Worm (Caenorhabditis elegans) whole organism, young adult: ENCODE measurements around the gene ram-5.

Source experiments
- B0336.3 ChIP-seq: fragments of 200-800 bp; sonication (Bioruptor generic); IDR thresholded peaks from 2 replicates; pipeline ENCODE4 v1.3.6; 2022; ENCODE audit warnings: missing genetic modification characterization, missing compliant biosample characterization
- F22D6.2 ChIP-seq: sonication (generic microtip); optimal IDR thresholded peaks from 2 replicates; lab custom pipeline; 2016; ENCODE audit warnings: mild to moderate bottlenecking, missing genetic modification characterization, missing compliant biosample characterization
- F23B12.7 ChIP-seq: sonication (generic microtip); optimal IDR thresholded peaks from 2 replicates; lab custom pipeline; 2017; ENCODE audit warnings: missing genetic modification characterization, mild to moderate bottlenecking, missing compliant biosample characterization, antibody characterized with exemption, moderate library complexity; ENCODE audit not compliant: insufficient read depth
- F52B5.7 ChIP-seq: sonication (generic microtip); optimal IDR thresholded peaks from 2 replicates; lab custom pipeline; 2016; ENCODE audit warnings: mild to moderate bottlenecking, missing genetic modification characterization, missing compliant biosample characterization
- K12H6.12 ChIP-seq: fragments of 200-800 bp; sonication (Bioruptor generic); optimal IDR thresholded peaks from 2 replicates; lab custom pipeline; 2018; ENCODE audit warnings: mild to moderate bottlenecking, missing genetic modification characterization, missing compliant biosample characterization
- akir-1 ChIP-seq: fragments of 200-800 bp; sonication (Bioruptor generic); optimal IDR thresholded peaks from 2 replicates; lab custom pipeline; 2018; ENCODE audit warnings: mild to moderate bottlenecking, missing genetic modification characterization, moderate library complexity, missing compliant biosample characterization
- aptf-3 ChIP-seq: fragments of 200-800 bp; sonication (Bioruptor generic); IDR thresholded peaks from 2 replicates; pipeline ENCODE4 v1.3.6; 2022; ENCODE audit warnings: missing genetic modification characterization, missing compliant biosample characterization
- atf-7 ChIP-seq: sonication (generic microtip); optimal IDR thresholded peaks from 2 replicates; lab custom pipeline; 2017; ENCODE audit warnings: mild to moderate bottlenecking, missing genetic modification characterization, missing compliant biosample characterization
- attf-5 ChIP-seq: fragments of 200-800 bp; sonication (Bioruptor generic); optimal IDR thresholded peaks from 2 replicates; lab custom pipeline; 2018; ENCODE audit warnings: mild to moderate bottlenecking, missing genetic modification characterization, missing compliant biosample characterization
- cebp-1 ChIP-seq, 2 experiments: fragments of 200-800 bp in 1 of 2; sonication (Bioruptor generic) in 1 of 2; sonication (generic microtip) in 1 of 2; IDR thresholded peaks in 1 of 2; optimal IDR thresholded peaks in 1 of 2; 2 replicates each; pipeline versions ENCODE4 v1.3.6 to Lab custom; 2017 to 2022; ENCODE audit warnings: missing compliant biosample characterization in 2 of 2, missing genetic modification characterization in 2 of 2, mild to moderate bottlenecking in 1 of 2, missing genetic modification reagents in 1 of 2, moderate library complexity in 1 of 2
- cebp-2 ChIP-seq: fragments of 200-800 bp; sonication (Bioruptor generic); IDR thresholded peaks from 2 replicates; pipeline ENCODE4 v1.3.6; 2022; ENCODE audit warnings: missing genetic modification characterization, missing compliant biosample characterization
- ceh-79 ChIP-seq: sonication (generic microtip); optimal IDR thresholded peaks from 2 replicates; lab custom pipeline; 2017; ENCODE audit warnings: mild to moderate bottlenecking, missing genetic modification characterization, missing compliant biosample characterization
- ceh-91 ChIP-seq: fragments of 200-800 bp; sonication (Bioruptor generic); IDR thresholded peaks from 2 replicates; pipeline ENCODE4 v1.3.6; 2022; ENCODE audit warnings: missing genetic modification reagents, missing genetic modification characterization, missing compliant biosample characterization
- egl-44 ChIP-seq: fragments of 200-800 bp; sonication (Bioruptor generic); IDR thresholded peaks from 2 replicates; pipeline ENCODE4 v1.3.6; 2022; ENCODE audit warnings: missing genetic modification reagents, missing genetic modification characterization, missing compliant biosample characterization
- ets-4 ChIP-seq: fragments of 200-800 bp; sonication (Bioruptor generic); optimal IDR thresholded peaks from 2 replicates; lab custom pipeline; 2018; ENCODE audit warnings: mild to moderate bottlenecking, missing genetic modification characterization, missing compliant biosample characterization
- hlh-26 ChIP-seq: fragments of 200-800 bp; sonication (Bioruptor generic); conservative IDR thresholded peaks from 2 replicates; pipeline ENCODE4 v1.3.6; 2022; ENCODE audit warnings: missing genetic modification reagents, missing genetic modification characterization, missing compliant biosample characterization
- let-526 ChIP-seq: fragments of 200-800 bp; sonication (Bioruptor generic); IDR thresholded peaks from 2 replicates; pipeline ENCODE4 v1.3.6; 2022; ENCODE audit warnings: missing genetic modification reagents, missing genetic modification characterization, missing compliant biosample characterization
- let-607 ChIP-seq, 2 experiments: fragments of 200-800 bp in 1 of 2; sonication (Bioruptor generic) in 1 of 2; sonication (generic microtip) in 1 of 2; optimal IDR thresholded peaks; 2 replicates each; lab custom pipeline; 2016 to 2018; ENCODE audit warnings: mild to moderate bottlenecking in 2 of 2, missing compliant biosample characterization in 2 of 2, missing genetic modification characterization in 2 of 2, moderate library complexity in 2 of 2, missing genotype in 1 of 2
- madf-10 ChIP-seq: sonication (generic microtip); optimal IDR thresholded peaks from 2 replicates; lab custom pipeline; 2016; ENCODE audit warnings: mild to moderate bottlenecking, missing genetic modification characterization, missing compliant biosample characterization
- madf-3 ChIP-seq: fragments of 200-800 bp; sonication (Bioruptor generic); IDR thresholded peaks from 2 replicates; pipeline ENCODE4 v1.3.6; 2022; ENCODE audit warnings: missing genetic modification reagents, missing genetic modification characterization, missing compliant biosample characterization
- nhr-179 ChIP-seq: sonication (generic microtip); optimal IDR thresholded peaks from 2 replicates; lab custom pipeline; 2016; ENCODE audit warnings: mild to moderate bottlenecking, missing genetic modification characterization, missing compliant biosample characterization
- nhr-80 ChIP-seq: sonication (generic microtip); optimal IDR thresholded peaks from 2 replicates; lab custom pipeline; 2016; ENCODE audit warnings: missing genetic modification characterization, missing compliant biosample characterization
- nhr-90 ChIP-seq: sonication (generic microtip); optimal IDR thresholded peaks from 2 replicates; lab custom pipeline; 2016; ENCODE audit warnings: missing genotype, mild to moderate bottlenecking, missing genetic modification characterization, missing compliant biosample characterization
- pha-4 ChIP-seq: fragments of 150-350 bp; sonication (generic microtip); optimal IDR thresholded peaks from 2 replicates; lab custom pipeline; 2014; ENCODE audit warnings: missing biosample characterization, missing genetic modification reagents, missing genetic modification characterization
- rcor-1 ChIP-seq: fragments of 200-800 bp; sonication (Bioruptor generic); IDR thresholded peaks from 2 replicates; pipeline ENCODE4 v1.3.6; 2022; ENCODE audit warnings: missing genetic modification reagents, missing genetic modification characterization, missing compliant biosample characterization
- repo-1 ChIP-seq: sonication (generic microtip); optimal IDR thresholded peaks from 2 replicates; lab custom pipeline; 2017; ENCODE audit warnings: mild to moderate bottlenecking, missing genetic modification characterization, missing compliant biosample characterization
- snpc-1.1 ChIP-seq: sonication (generic microtip); optimal IDR thresholded peaks from 2 replicates; lab custom pipeline; 2017; ENCODE audit warnings: missing genetic modification characterization, mild to moderate bottlenecking, missing compliant biosample characterization, antibody characterized with exemption, moderate library complexity, missing genotype, missing genetic modification reagents; ENCODE audit not compliant: insufficient read depth
- snpc-4 ChIP-seq, 5 experiments: fragments of 150-350 bp in 1 of 5; sonication (generic microtip) in 4 of 5; optimal IDR thresholded peaks; 2 replicates each; lab custom pipeline; 2014 to 2018; ENCODE audit warnings: missing genetic modification characterization in 5 of 5, missing biosample characterization in 3 of 5, antibody characterized with exemption in 2 of 5, mild to moderate bottlenecking in 2 of 5, missing compliant biosample characterization in 2 of 5, missing genotype in 2 of 5, moderate library complexity in 2 of 5, missing genetic modification reagents in 1 of 5
- tbp1 ChIP-seq: fragments of 200-800 bp; sonication (Bioruptor generic); optimal IDR thresholded peaks from 2 replicates; lab custom pipeline; 2018; ENCODE audit warnings: mild to moderate bottlenecking, missing genetic modification characterization, missing compliant biosample characterization
- ztf-22 ChIP-seq: fragments of 200-800 bp; sonication (Bioruptor generic); optimal IDR thresholded peaks from 2 replicates; lab custom pipeline; 2018; ENCODE audit warnings: mild to moderate bottlenecking, missing genetic modification characterization, moderate library complexity, missing compliant biosample characterization
- ztf-28 ChIP-seq: fragments of 200-800 bp; sonication (Bioruptor generic); IDR thresholded peaks from 2 replicates; pipeline ENCODE4 v1.3.6; 2022; ENCODE audit warnings: missing genetic modification reagents, missing genetic modification characterization, missing compliant biosample characterization

Gene ram-5

DNA sequence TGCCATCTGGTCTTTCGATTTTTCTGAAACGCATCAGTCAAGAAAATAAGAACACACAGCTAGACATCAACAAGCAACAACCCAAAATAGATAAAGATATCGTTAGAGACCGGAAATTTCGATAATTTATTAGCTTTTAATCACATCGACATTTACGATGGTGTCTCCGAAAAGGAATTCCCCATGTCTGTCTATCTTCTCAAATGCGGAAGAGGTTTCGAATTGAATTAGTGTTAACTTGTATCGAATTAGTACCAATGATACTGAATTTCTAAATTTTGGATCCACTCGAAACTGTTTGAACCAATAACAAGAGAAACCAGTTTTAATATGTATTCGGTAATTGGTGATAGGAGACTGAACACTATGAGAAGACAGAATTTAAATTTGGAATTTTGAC is 15.4 kb upstream of the ram-5 start:
- no peak for TF ChIP-seq ceh-79 (tag; lab: Kevin White, UChicago)
- TF ChIP-seq nhr-179 (tag; lab: Kevin White, UChicago), result no peak
- TF ChIP-seq ceh-91 (GFP tag; lab: Robert Waterston, UW), result no peak

- TF ChIP-seq nhr-90 (tag; lab: Kevin White, UChicago) (no peak), akir-1 (GFP tag; lab: Kevin White, UChicago) (no peak), nhr-80 (tag; lab: Kevin White, UChicago) (peak; percentile 34), snpc-1.1 (tag; lab: Kevin White, UChicago) (no peak)
Observed at ce11 chrX:14535913-14536312, 14.0 kb upstream of the ram-5 start.

DNA sequence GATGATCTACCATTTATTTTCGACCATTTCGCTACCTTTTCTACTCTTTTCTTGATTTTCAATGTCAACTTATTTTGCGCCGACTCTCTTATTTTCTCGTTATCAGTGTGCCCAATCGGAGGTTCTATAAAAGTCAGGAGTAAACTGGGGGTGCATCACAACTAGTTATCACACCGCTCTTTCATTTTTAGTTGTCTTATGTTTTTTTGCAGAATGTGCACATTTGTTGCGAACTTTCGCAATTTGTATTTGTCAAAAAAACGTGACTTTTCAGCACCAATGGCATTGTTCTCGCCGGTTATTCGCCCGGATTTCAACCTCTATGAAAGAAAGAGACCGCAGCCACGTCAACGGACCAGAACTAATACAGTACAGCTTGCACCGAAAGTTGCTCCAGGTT is 12.3 kb upstream of the ram-5 start:
- no peak for TF ChIP-seq repo-1 (tag; lab: Kevin White, UChicago)
- no peak for TF ChIP-seq hlh-26 (GFP tag; lab: Robert Waterston, UW)
- peak; percentile 38 for TF ChIP-seq nhr-80 (tag; lab: Kevin White, UChicago)
- TF ChIP-seq cebp-1 (GFP tag; IDR thresholded peaks at IDR 0.05; lab: Robert Waterston, UW), result peak; percentile 35; the same call in 1 of the 2 replicates
- peak; percentile 57 for TF ChIP-seq cebp-1 (tag; optimal IDR thresholded peaks at IDR 0.05; lab: Kevin White, UChicago)
- no peak for TF ChIP-seq rcor-1 (GFP tag; lab: Robert Waterston, UW)
- no peak for TF ChIP-seq F52B5.7

DNA sequence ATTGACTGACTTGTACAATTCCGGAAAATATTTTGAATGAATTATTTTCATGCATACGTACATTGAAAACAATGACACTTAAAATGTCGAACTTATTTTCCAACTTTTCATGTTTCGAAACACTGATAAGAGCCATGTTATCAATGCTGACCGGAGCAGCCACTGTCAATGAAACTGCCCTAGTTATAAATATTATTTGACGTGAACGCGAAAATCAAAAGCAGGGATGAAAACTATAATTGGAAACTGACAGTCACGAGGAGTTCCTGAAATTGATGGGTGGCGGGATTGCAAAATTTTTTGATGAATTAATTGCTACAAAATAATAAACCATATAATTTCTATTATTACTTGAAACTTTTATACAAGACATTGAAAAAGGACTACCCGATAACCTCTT is 10.5 kb upstream of the ram-5 start:
- TF ChIP-seq cebp-1 (GFP tag; IDR thresholded peaks at IDR 0.05; lab: Robert Waterston, UW), result peak; percentile 16; the same call in 1 of the 2 replicates
- no peak for TF ChIP-seq cebp-1 (tag; optimal IDR thresholded peaks at IDR 0.05; lab: Kevin White, UChicago)
- 0 out of 2 replicates have a peak, but pooled peaks have one; percentile 20 for TF ChIP-seq egl-44
- peak; percentile 90 for TF ChIP-seq nhr-80 (tag; lab: Kevin White, UChicago)
- TF ChIP-seq ztf-22 (GFP tag; lab: Kevin White, UChicago), result peak; percentile 37
- TF ChIP-seq ztf-28 (GFP tag; lab: Robert Waterston, UW), result no peak
- TF ChIP-seq let-607 (tag; optimal IDR thresholded peaks at IDR 0.05; lab: Kevin White, UChicago), result peak; percentile 26 to 67
- TF ChIP-seq madf-10 (tag; lab: Kevin White, UChicago), result peak; percentile 28
- no peak for TF ChIP-seq cebp-2 (GFP tag; lab: Robert Waterston, UW)
- no peak for TF ChIP-seq F22D6.2 (tag; lab: Kevin White, UChicago)
- TF ChIP-seq ceh-79 (tag; lab: Kevin White, UChicago), result no peak
- TF ChIP-seq tbp1, result peak; percentile 1
- peak; percentile 10 for TF ChIP-seq ets-4 (GFP tag; lab: Kevin White, UChicago)
- peak; percentile 27 for TF ChIP-seq pha-4
- TF ChIP-seq atf-7 (tag; lab: Kevin White, UChicago), result peak; percentile 46
- no peak for TF ChIP-seq B0336.3 (GFP tag; lab: Robert Waterston, UW)
- TF ChIP-seq snpc-4 (GFP tag; optimal IDR thresholded peaks at IDR 0.05; lab: Kevin White, UChicago), result no peak
- peak in 1 of 4 experiments; percentile 31 for TF ChIP-seq snpc-4 (tag; optimal IDR thresholded peaks at IDR 0.05; lab: Kevin White, UChicago)

DNA sequence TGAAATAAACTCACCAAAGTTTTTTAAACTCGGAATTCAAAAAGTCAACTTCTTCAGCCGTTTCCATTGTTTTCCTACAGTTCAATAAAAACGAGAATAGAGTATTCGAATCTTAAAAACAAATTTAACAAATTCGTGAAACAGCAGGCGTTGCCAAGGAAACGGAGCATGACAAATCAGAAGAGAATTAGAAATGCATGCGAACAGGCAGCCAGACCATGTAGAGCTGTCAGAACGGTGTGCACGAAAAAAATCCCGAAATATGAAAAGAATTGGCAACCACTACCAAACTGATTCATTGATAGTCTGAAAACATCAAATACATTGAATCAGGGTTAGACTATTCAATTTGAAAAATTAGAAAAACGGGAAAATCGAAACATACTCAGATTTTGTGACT is 8.0 kb upstream of the ram-5 start, which contains the start of gene fbxa-81:
fbxa-81 (minus strand) TSS at position 101 of the 400 bp plus-strand sequence.
- TF ChIP-seq F22D6.2 (tag; lab: Kevin White, UChicago) (no peak), let-526 (GFP tag; lab: Robert Waterston, UW) (no peak), madf-3 (GFP tag; lab: Robert Waterston, UW) (no peak), aptf-3 (GFP tag; lab: Robert Waterston, UW) (no peak), attf-5 (GFP tag; lab: Kevin White, UChicago) (no peak), F23B12.7 (no peak), K12H6.12 (tag; lab: Kevin White, UChicago) (no peak)
